Fruit fly (Drosophila melanogaster) whole organism, embryonic: ENCODE measurements around the gene CG44362.

Source experiments
- ATbp ChIP-seq: fragments of 200-800 bp; sonication (Bioruptor generic); optimal IDR thresholded peaks from 2 replicates; lab custom pipeline; 2017; ENCODE audit warnings: missing biosample characterization, mild to moderate bottlenecking, missing genetic modification characterization, missing genetic modification reagents
- Antp ChIP-seq: fragments of 200-800 bp; sonication (Bioruptor generic); optimal IDR thresholded peaks from 3 replicates; lab custom pipeline; 2016; ENCODE audit warnings: missing biosample characterization, missing genetic modification characterization
- Atf6 ChIP-seq: fragments of 200-800 bp; sonication (Bioruptor generic); IDR thresholded peaks from 2 replicates; pipeline ENCODE4 v1.3.6; 2022; ENCODE audit warnings: missing biosample characterization, missing genetic modification characterization
- CG10431 ChIP-seq: fragments of 200-800 bp; sonication (Bioruptor generic); optimal IDR thresholded peaks from 3 replicates; lab custom pipeline; 2018; ENCODE audit warnings: missing biosample characterization, mild to moderate bottlenecking, missing genetic modification characterization
- CG11247 ChIP-seq: fragments of 200-800 bp; sonication (Bioruptor generic); IDR thresholded peaks from 2 replicates; pipeline ENCODE4 v1.3.6; 2022; ENCODE audit warnings: missing biosample characterization, missing genetic modification characterization
- CG11504 ChIP-seq: fragments of 200-800 bp; sonication (Bioruptor generic); optimal IDR thresholded peaks from 3 replicates; lab custom pipeline; 2019; ENCODE audit warnings: missing biosample characterization, mild to moderate bottlenecking, missing genetic modification characterization, moderate library complexity
- CG14710 ChIP-seq: fragments of 200-800 bp; sonication (Bioruptor generic); optimal IDR thresholded peaks from 3 replicates; lab custom pipeline; 2019; ENCODE audit warnings: missing biosample characterization, mild to moderate bottlenecking, missing genetic modification characterization, moderate library complexity
- CG14965 ChIP-seq: fragments of 200-800 bp; sonication (Bioruptor generic); optimal IDR thresholded peaks from 2 replicates; lab custom pipeline; 2016; ENCODE audit warnings: missing biosample characterization, missing genetic modification characterization, borderline replicate concordance
- CG15073 ChIP-seq: fragments of 200-800 bp; sonication (Bioruptor generic); optimal IDR thresholded peaks from 2 replicates; lab custom pipeline; 2016; ENCODE audit warnings: missing biosample characterization, missing genetic modification characterization
- CG15601 ChIP-seq: fragments of 200-800 bp; sonication (Bioruptor generic); optimal IDR thresholded peaks from 3 replicates; lab custom pipeline; 2019; ENCODE audit warnings: missing biosample characterization, mild to moderate bottlenecking, missing genetic modification characterization, moderate library complexity
- CG17912 ChIP-seq: fragments of 200-800 bp; sonication (Bioruptor generic); optimal IDR thresholded peaks from 2 replicates; lab custom pipeline; 2018; ENCODE audit warnings: missing biosample characterization, mild to moderate bottlenecking, missing genetic modification characterization
- CG32772 ChIP-seq: fragments of 200-800 bp; sonication (Bioruptor generic); IDR thresholded peaks from 2 replicates; pipeline ENCODE4 v1.3.6; 2022; ENCODE audit warnings: missing biosample characterization, missing genetic modification characterization
- CG3281 ChIP-seq: fragments of 200-800 bp; sonication (Bioruptor generic); optimal IDR thresholded peaks from 3 replicates; lab custom pipeline; 2017; ENCODE audit warnings: missing biosample characterization, mild to moderate bottlenecking, missing genetic modification characterization
- CG3726 ChIP-seq: fragments of 200-800 bp; sonication (Bioruptor generic); IDR thresholded peaks from 3 replicates; pipeline ENCODE4, ENCODE4 v1.3.6; 2022; ENCODE audit warnings: missing biosample characterization, missing genetic modification characterization
- CG43689 ChIP-seq: fragments of 200-800 bp; sonication (Bioruptor generic); IDR thresholded peaks from 2 replicates; pipeline ENCODE4 v1.3.6; 2022; ENCODE audit warnings: missing biosample characterization, missing genetic modification characterization
- CG4730 ChIP-seq: fragments of 200-800 bp; sonication (Bioruptor generic); IDR thresholded peaks from 2 replicates; pipeline ENCODE4 v1.3.6; 2022; ENCODE audit warnings: missing biosample characterization, missing genetic modification characterization
- CG7357 ChIP-seq: fragments of 200-800 bp; sonication (Bioruptor generic); IDR thresholded peaks from 3 replicates; pipeline ENCODE4 v1.3.6; 2022; ENCODE audit warnings: missing biosample characterization, missing genetic modification characterization
- CG7556 ChIP-seq: fragments of 200-800 bp; sonication (Bioruptor generic); optimal IDR thresholded peaks from 2 replicates; lab custom pipeline; 2017; ENCODE audit warnings: missing biosample characterization, mild to moderate bottlenecking, missing genetic modification characterization
- CG7928 ChIP-seq: fragments of 200-800 bp; sonication (Bioruptor generic); optimal IDR thresholded peaks from 2 replicates; lab custom pipeline; 2017; ENCODE audit warnings: missing biosample characterization, mild to moderate bottlenecking, missing genetic modification characterization
- CG8359 ChIP-seq: fragments of 200-800 bp; sonication (Bioruptor generic); optimal IDR thresholded peaks from 2 replicates; lab custom pipeline; 2017; ENCODE audit warnings: missing biosample characterization, mild to moderate bottlenecking, missing genetic modification characterization, borderline replicate concordance
- CG9215 ChIP-seq: fragments of 200-800 bp; sonication (Bioruptor generic); IDR thresholded peaks from 2 replicates; pipeline ENCODE4 v1.3.6; 2022; ENCODE audit warnings: missing biosample characterization, missing genetic modification characterization
- CG9437 ChIP-seq: fragments of 200-800 bp; sonication (Bioruptor generic); optimal IDR thresholded peaks from 2 replicates; lab custom pipeline; 2018; ENCODE audit warnings: missing biosample characterization, mild to moderate bottlenecking, missing genetic modification characterization
- CG9817 ChIP-seq: fragments of 200-800 bp; sonication (Bioruptor generic); optimal IDR thresholded peaks from 2 replicates; lab custom pipeline; 2018; ENCODE audit warnings: missing biosample characterization, mild to moderate bottlenecking, missing genetic modification characterization, moderate library complexity
- D19A ChIP-seq: fragments of 200-800 bp; optimal IDR thresholded peaks from 3 replicates; lab custom pipeline; 2019; ENCODE audit warnings: missing biosample characterization, mild to moderate bottlenecking, missing genetic modification characterization, moderate library complexity
- D19B ChIP-seq: fragments of 200-800 bp; sonication (Bioruptor generic); optimal IDR thresholded peaks from 2 replicates; lab custom pipeline; 2017; ENCODE audit warnings: missing biosample characterization, mild to moderate bottlenecking, missing genetic modification characterization
- Doc3 ChIP-seq: fragments of 200-800 bp; sonication (Bioruptor generic); IDR thresholded peaks from 3 replicates; pipeline ENCODE4 v1.3.6; 2022; ENCODE audit warnings: missing biosample characterization, missing genetic modification characterization; ENCODE audit not compliant: partially characterized antibody
- Drgx ChIP-seq: fragments of 200-800 bp; sonication (Bioruptor generic); IDR thresholded peaks from 2 replicates; pipeline ENCODE4 v1.3.6; 2022; ENCODE audit warnings: missing biosample characterization, missing genetic modification characterization
- Fer2 ChIP-seq: fragments of 200-800 bp; sonication (Bioruptor generic); optimal IDR thresholded peaks from 2 replicates; lab custom pipeline; 2018; ENCODE audit warnings: missing biosample characterization, mild to moderate bottlenecking, missing genetic modification characterization, moderate library complexity
- Hr39 ChIP-seq: fragments of >200 bp; optimal IDR thresholded peaks from 2 replicates; lab custom pipeline; 2017
- Hr51 ChIP-seq, 2 experiments: fragments of 200-800 bp; sonication (Bioruptor generic); optimal IDR thresholded peaks; 2 replicates in 1 of 2; 3 replicates in 1 of 2; lab custom pipeline; 2016 to 2018; ENCODE audit warnings: missing biosample characterization in 2 of 2, missing genetic modification characterization in 2 of 2, mild to moderate bottlenecking in 1 of 2, moderate library complexity in 1 of 2
- Lhr ChIP-seq: fragments of 200-800 bp; sonication (Bioruptor generic); optimal IDR thresholded peaks from 3 replicates; lab custom pipeline; 2017; ENCODE audit warnings: mild to moderate bottlenecking, missing biosample characterization, missing genetic modification reagents, missing genetic modification characterization
- Med ChIP-seq: fragments of 200-800 bp; sonication (Bioruptor generic); peaks from one replicate; lab custom pipeline; 2016; ENCODE audit warnings: missing biosample characterization, missing genetic modification characterization, mild to moderate bottlenecking, inconsistent platforms, moderate library complexity
- Pdp1 ChIP-seq, 2 experiments: fragments of 200-800 bp; sonication (Bioruptor generic); optimal IDR thresholded peaks; 3 replicates each; lab custom pipeline; 2016; ENCODE audit warnings: missing biosample characterization in 2 of 2, missing genetic modification characterization in 2 of 2, mild to moderate bottlenecking in 1 of 2, moderate library complexity in 1 of 2
- Ravus ChIP-seq: fragments of 200-800 bp; sonication (Bioruptor generic); IDR thresholded peaks from 2 replicates; pipeline ENCODE4 v1.3.6; 2022; ENCODE audit warnings: missing biosample characterization, missing genetic modification characterization
- YL-1 ChIP-seq: fragments of 200-800 bp; sonication (Bioruptor generic); optimal IDR thresholded peaks from 3 replicates; lab custom pipeline; 2017; ENCODE audit warnings: missing biosample characterization, mild to moderate bottlenecking, missing genetic modification characterization
- al ChIP-seq: fragments of 200-800 bp; sonication (Bioruptor generic); IDR thresholded peaks from 2 replicates; pipeline ENCODE4 v1.3.6; 2022; ENCODE audit warnings: missing biosample characterization, missing genetic modification characterization
- ase ChIP-seq: fragments of 200-800 bp; sonication (Bioruptor generic); IDR thresholded peaks from 3 replicates; pipeline ENCODE4 v1.3.6; 2022; ENCODE audit warnings: missing biosample characterization, missing genetic modification characterization
- ci ChIP-seq: fragments of 200-800 bp; sonication (Bioruptor generic); IDR thresholded peaks from 3 replicates; pipeline ENCODE4 v1.3.6; 2022; ENCODE audit warnings: missing biosample characterization, missing genetic modification characterization
- dimm ChIP-seq: fragments of 200-800 bp; sonication (Bioruptor generic); IDR thresholded peaks from 2 replicates; pipeline ENCODE4 v1.3.6; 2022; ENCODE audit warnings: missing biosample characterization, missing genetic modification characterization
- ems ChIP-seq: fragments of 200-800 bp; sonication (Bioruptor generic); optimal IDR thresholded peaks from 3 replicates; lab custom pipeline; 2016; ENCODE audit warnings: missing biosample characterization, missing genetic modification characterization
- her ChIP-seq: fragments of 200-800 bp; sonication (Bioruptor generic); optimal IDR thresholded peaks from 2 replicates; lab custom pipeline; 2016; ENCODE audit warnings: missing biosample characterization, missing genetic modification characterization
- oc ChIP-seq: fragments of 200-800 bp; sonication (Bioruptor generic); optimal IDR thresholded peaks from 2 replicates; lab custom pipeline; 2018; ENCODE audit warnings: missing biosample characterization, mild to moderate bottlenecking, missing genetic modification characterization, moderate library complexity
- odd ChIP-seq: fragments of 200-800 bp; sonication (Bioruptor generic); optimal IDR thresholded peaks from 2 replicates; lab custom pipeline; 2017; ENCODE audit warnings: missing biosample characterization, mild to moderate bottlenecking, missing genetic modification characterization
- org-1 ChIP-seq: fragments of 200-800 bp; sonication (Bioruptor generic); optimal IDR thresholded peaks from 2 replicates; lab custom pipeline; 2017; ENCODE audit warnings: missing biosample characterization, missing genetic modification characterization
- pan ChIP-seq, 4 experiments: fragments of >200 bp in 3 of 4; fragments of 200-800 bp in 1 of 4; sonication (Bioruptor generic) in 1 of 4; optimal IDR thresholded peaks in 3 of 4; IDR thresholded peaks in 1 of 4; 2 replicates each; pipeline versions ENCODE4 v1.3.6 to Lab custom; 2017 to 2022; ENCODE audit warnings: missing biosample characterization in 2 of 4, missing genetic modification characterization in 2 of 4, mixed read lengths in 1 of 4
- repo ChIP-seq: fragments of 200-800 bp; sonication (Bioruptor generic); optimal IDR thresholded peaks from 2 replicates; lab custom pipeline; 2016; ENCODE audit warnings: missing biosample characterization, missing genetic modification characterization
- seq ChIP-seq: fragments of 200-800 bp; sonication (Bioruptor generic); IDR thresholded peaks from 2 replicates; pipeline ENCODE4 v1.3.6; 2022; ENCODE audit warnings: missing biosample characterization, missing genetic modification characterization
- slou ChIP-seq: fragments of 200-800 bp; sonication (Bioruptor generic); optimal IDR thresholded peaks from 3 replicates; lab custom pipeline; 2016; ENCODE audit warnings: missing biosample characterization, missing genetic modification characterization
- tx ChIP-seq: fragments of 200-800 bp; sonication (Bioruptor generic); optimal IDR thresholded peaks from 2 replicates; lab custom pipeline; 2016; ENCODE audit warnings: missing biosample characterization, missing genetic modification characterization
- usp ChIP-seq: fragments of >200 bp; optimal IDR thresholded peaks from 2 replicates; lab custom pipeline; 2017; ENCODE audit warnings: missing biosample characterization, missing genetic modification characterization
- z ChIP-seq: fragments of 200-800 bp; sonication (Bioruptor generic); IDR thresholded peaks from 3 replicates; pipeline ENCODE4 v1.3.6; 2022; ENCODE audit warnings: missing biosample characterization, missing genetic modification characterization

The CG44362 gene

dm6 chr3L:11353002-11353401, 44.3 kb upstream of the CG44362 start (continued):
- peak; percentile 36 for TF ChIP-seq CG14710 (tag; lab: Kevin White, UChicago)
- peak; percentile 63 for TF ChIP-seq odd (GFP tag; lab: Kevin White, UChicago)
- peak; percentile 65 for TF ChIP-seq D19A
- 0 out of 3 replicates have a peak, but pooled peaks have one; percentile 27 for TF ChIP-seq CG3726 (GFP tag; lab: Robert Waterston, UW)
- no peak for TF ChIP-seq Lhr (GFP tag; lab: Kevin White, UChicago)
- peak; percentile 81 for TF ChIP-seq CG4730 (GFP tag; lab: Robert Waterston, UW)
- no peak for TF ChIP-seq z (GFP tag; lab: Robert Waterston, UW)
- TF ChIP-seq Hr39 (lab: Kevin White, UChicago), result no peak
- TF ChIP-seq CG10431 (GFP tag; lab: Kevin White, UChicago), result no peak
- peak; percentile 33 for TF ChIP-seq Fer2 (tag; lab: Kevin White, UChicago)
- peak; percentile 93 for TF ChIP-seq CG3281
- peak; percentile 14 for TF ChIP-seq YL-1 (GFP tag; lab: Kevin White, UChicago)
- TF ChIP-seq slou (GFP tag; lab: Kevin White, UChicago), result peak; percentile 74
- TF ChIP-seq CG9437 (GFP tag; lab: Kevin White, UChicago), result peak; percentile 62
- no peak for TF ChIP-seq usp
- no peak for TF ChIP-seq pan (optimal IDR thresholded peaks at IDR 0.05; lab: Kevin White, UChicago)
- TF ChIP-seq pan (GFP tag; optimal IDR thresholded peaks at IDR 0.05 in 1 of 2, IDR thresholded peaks at IDR 0.05 in 1 of 2), result peak in 1 of 2 experiments; percentile 91
- peak; percentile 69 for TF ChIP-seq repo
- peak; percentile 87 for TF ChIP-seq CG11504
- peak; percentile 36 for TF ChIP-seq CG14965 (GFP tag; lab: Kevin White, UChicago)
- TF ChIP-seq Antp (GFP tag; lab: Kevin White, UChicago), result peak; percentile 86
- peak; percentile 65; the same call in 1 of the 3 replicates for TF ChIP-seq ase (GFP tag; lab: Robert Waterston, UW)
- TF ChIP-seq CG7928 (GFP tag; lab: Kevin White, UChicago), result peak; percentile 69
- peak; percentile 70 for TF ChIP-seq CG7357
- TF ChIP-seq al, result peak; percentile 88
- peak; percentile 86 for TF ChIP-seq tx (GFP tag; lab: Kevin White, UChicago)
- TF ChIP-seq CG15073 (GFP tag; lab: Kevin White, UChicago), result no peak
- peak; percentile 69 for TF ChIP-seq D19B (GFP tag; lab: Kevin White, UChicago)
- TF ChIP-seq Hr51 (GFP tag; optimal IDR thresholded peaks at IDR 0.05; lab: Kevin White, UChicago), result peak; percentile 73 to 85
- peak; percentile 79 for TF ChIP-seq CG7556 (GFP tag; lab: Kevin White, UChicago)
- peak; percentile 78 to 83 for TF ChIP-seq Pdp1 (GFP tag; optimal IDR thresholded peaks at IDR 0.05; lab: Kevin White, UChicago)
- peak; percentile 34; the same call in 1 of the 2 replicates for TF ChIP-seq dimm (GFP tag; lab: Robert Waterston, UW)
- TF ChIP-seq CG9817, result peak; percentile 88
- TF ChIP-seq her (GFP tag; lab: Kevin White, UChicago), result peak; percentile 86
- TF ChIP-seq ems (GFP tag; lab: Kevin White, UChicago), result peak; percentile 78
- peak; percentile 60 for TF ChIP-seq Drgx (GFP tag; lab: Robert Waterston, UW)
- peak; percentile 82 for TF ChIP-seq org-1 (GFP tag; lab: Kevin White, UChicago)
- peak; percentile 81 for TF ChIP-seq Ravus (GFP tag; lab: Robert Waterston, UW)
- peak; percentile 82 for TF ChIP-seq ci (GFP tag; lab: Robert Waterston, UW)
- no peak for TF ChIP-seq Doc3
- TF ChIP-seq CG32772, result peak; percentile 72
- peak; percentile 80 for TF ChIP-seq CG9215 (GFP tag; lab: Robert Waterston, UW)
- peak; percentile 55 for TF ChIP-seq ATbp
- peak; percentile 87 for TF ChIP-seq seq (GFP tag; lab: Robert Waterston, UW)
- peak; percentile 94 for TF ChIP-seq Atf6 (GFP tag; lab: Robert Waterston, UW)
- no peak for TF ChIP-seq CG17912 (GFP tag; lab: Kevin White, UChicago)
- peak; percentile 98 for TF ChIP-seq Med (GFP tag; lab: Kevin White, UChicago)
- peak; percentile 49 for TF ChIP-seq oc (tag; lab: Kevin White, UChicago)
- peak; percentile 60 for TF ChIP-seq CG43689 (GFP tag; lab: Robert Waterston, UW)
- TF ChIP-seq CG8359 (GFP tag; lab: Kevin White, UChicago), result peak; percentile 29
- TF ChIP-seq CG11247, result peak; percentile 81
- TF ChIP-seq CG15601, result peak; percentile 40
